Worm (Caenorhabditis elegans) whole organism, mixed stage, embryonic: ENCODE measurements around the gene ftr-1.

Experiments
- blmp-1 ChIP-seq: fragments of 150-350 bp; optimal IDR thresholded peaks from 2 replicates; lab custom pipeline; 2014; ENCODE audit warnings: missing biosample characterization, missing genetic modification characterization
- ceh-43 ChIP-seq: fragments of 200-800 bp; sonication (Bioruptor generic); optimal IDR thresholded peaks from 2 replicates; lab custom pipeline; 2018; ENCODE audit warnings: mild to moderate bottlenecking, missing genetic modification characterization, moderate library complexity, missing compliant biosample characterization
- ces-1 ChIP-seq: fragments of 150-350 bp; optimal IDR thresholded peaks from 2 replicates; lab custom pipeline; 2014; ENCODE audit warnings: missing biosample characterization, missing genetic modification reagents, missing genetic modification characterization
- flh-1 ChIP-seq: fragments of 200-800 bp; sonication (Bioruptor generic); optimal IDR thresholded peaks from 2 replicates; lab custom pipeline; 2018; ENCODE audit warnings: mild to moderate bottlenecking, missing genetic modification characterization, moderate library complexity, missing compliant biosample characterization
- lsy-2 ChIP-seq: fragments of 150-350 bp; optimal IDR thresholded peaks from 2 replicates; lab custom pipeline; 2014; ENCODE audit warnings: missing biosample characterization, missing genetic modification characterization
- nhr-28 ChIP-seq: fragments of 150-350 bp; optimal IDR thresholded peaks from 2 replicates; lab custom pipeline; 2014; ENCODE audit warnings: missing biosample characterization, missing genetic modification characterization
- snpc-4 ChIP-seq: fragments of 150-350 bp; optimal IDR thresholded peaks from 2 replicates; lab custom pipeline; 2014; ENCODE audit warnings: missing biosample characterization, missing genetic modification characterization
- ztf-11 ChIP-seq: fragments of 150-350 bp; optimal IDR thresholded peaks from 2 replicates; lab custom pipeline; 2014; ENCODE audit warnings: missing biosample characterization, missing genetic modification characterization

- TF ChIP-seq nhr-28 (tag; lab: Kevin White, UChicago) (no peak), ztf-11 (no peak), blmp-1 (tag; lab: Kevin White, UChicago) (no peak), lsy-2 (tag; lab: Kevin White, UChicago) (no peak), snpc-4 (no peak), ces-1 (no peak), ceh-43 (no peak), flh-1 (no peak)
Observed at ce11 chrV:20163105-20163449, 33.7 kb upstream of the ftr-1 start.
